Worm (Caenorhabditis elegans): Measurements from ENCODE around the gene srh-62.

DNA sequence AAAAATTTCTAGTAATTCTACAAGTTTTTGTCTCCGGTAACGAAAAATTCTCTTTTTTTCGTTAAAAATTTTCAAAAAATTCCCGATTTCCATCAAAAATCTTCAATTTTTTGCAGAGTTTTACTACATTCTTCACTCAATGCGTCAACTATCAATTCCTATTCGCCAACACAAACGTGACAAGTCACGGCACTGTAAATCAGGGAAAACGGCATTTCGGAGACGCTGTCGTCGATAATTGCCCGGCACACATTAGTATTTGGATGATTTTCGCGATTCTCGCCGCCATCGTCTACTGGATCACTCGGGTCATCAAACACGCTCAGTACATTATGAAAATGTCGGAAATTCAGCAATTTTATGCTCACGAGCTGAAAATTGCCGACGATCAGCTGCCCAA lies 51.1 kb downstream of the srh-62 start:
- no peak for TF ChIP-seq lsy-2 (tag; optimal IDR thresholded peaks at IDR 0.05)
- TF ChIP-seq skn-1 (tag; optimal IDR thresholded peaks at IDR 0.05), result no peak
- TF ChIP-seq snpc-4 (tag; optimal IDR thresholded peaks at IDR 0.05), result no peak
- TF ChIP-seq nhr-47 (tag; optimal IDR thresholded peaks at IDR 0.05), result no peak
- no peak for TF ChIP-seq nhr-90 (tag; optimal IDR thresholded peaks at IDR 0.05; ENCODE audit: poor library complexity)
- no peak for TF ChIP-seq Y116A8C.19 (tag; optimal IDR thresholded peaks at IDR 0.05; ENCODE audit: borderline replicate concordance)
- no peak for TF ChIP-seq C04F5.9 (tag; optimal IDR thresholded peaks at IDR 0.05)
- TF ChIP-seq elt-2 (tag; optimal IDR thresholded peaks at IDR 0.05), result no peak
- TF ChIP-seq ztf-4 (tag; optimal IDR thresholded peaks at IDR 0.05), result no peak
- TF ChIP-seq nhr-12 (tag; optimal IDR thresholded peaks at IDR 0.05), result no peak
